Worm (Caenorhabditis elegans) whole organism, young adult: ENCODE measurements around the gene end-1.

ENCODE experiments used
- B0019.2 ChIP-seq: fragments of 200-800 bp; sonication (Bioruptor generic); conservative IDR thresholded peaks from 2 replicates; pipeline ENCODE4 v1.3.6; 2022; ENCODE audit warnings: missing genetic modification reagents, missing genetic modification characterization, missing compliant biosample characterization
- B0261.1 ChIP-seq: sonication (generic microtip); optimal IDR thresholded peaks from 2 replicates; lab custom pipeline; 2016; ENCODE audit warnings: mild to moderate bottlenecking, missing genetic modification characterization, moderate library complexity, missing compliant biosample characterization
- B0336.3 ChIP-seq: fragments of 200-800 bp; sonication (Bioruptor generic); IDR thresholded peaks from 2 replicates; pipeline ENCODE4 v1.3.6; 2022; ENCODE audit warnings: missing genetic modification characterization, missing compliant biosample characterization
- C17E4.6 ChIP-seq: fragments of 200-800 bp; sonication (Bioruptor generic); IDR thresholded peaks from 2 replicates; pipeline ENCODE4 v1.3.6; 2022; ENCODE audit warnings: missing genetic modification reagents, missing genetic modification characterization, missing compliant biosample characterization
- F33H1.4 ChIP-seq: fragments of 200-800 bp; sonication (Bioruptor generic); IDR thresholded peaks from 2 replicates; pipeline ENCODE4 v1.3.6; 2022; ENCODE audit warnings: missing genetic modification reagents, missing genetic modification characterization, missing compliant biosample characterization
- F52B5.7 ChIP-seq: sonication (generic microtip); optimal IDR thresholded peaks from 2 replicates; lab custom pipeline; 2016; ENCODE audit warnings: mild to moderate bottlenecking, missing genetic modification characterization, missing compliant biosample characterization
- F55B11.4 ChIP-seq: sonication (generic microtip); optimal IDR thresholded peaks from 2 replicates; lab custom pipeline; 2016; ENCODE audit warnings: missing compliant biosample characterization, missing genetic modification characterization, borderline replicate concordance; ENCODE audit not compliant: insufficient read depth
- K12H6.12 ChIP-seq: fragments of 200-800 bp; sonication (Bioruptor generic); optimal IDR thresholded peaks from 2 replicates; lab custom pipeline; 2018; ENCODE audit warnings: mild to moderate bottlenecking, missing genetic modification characterization, missing compliant biosample characterization
- Y56A3A.18 ChIP-seq: fragments of 200-800 bp; sonication (Bioruptor generic); IDR thresholded peaks from 2 replicates; pipeline ENCODE4 v1.3.6; 2022; ENCODE audit warnings: missing genetic modification reagents, missing genetic modification characterization, missing compliant biosample characterization
- Y67H2A.10 ChIP-seq: fragments of 200-800 bp; sonication (Bioruptor generic); conservative IDR thresholded peaks from 2 replicates; pipeline ENCODE4 v1.3.6; 2022; ENCODE audit warnings: missing genetic modification reagents, missing genetic modification characterization, missing compliant biosample characterization
- ZK185.1 ChIP-seq: sonication (generic microtip); optimal IDR thresholded peaks from 2 replicates; lab custom pipeline; 2016; ENCODE audit warnings: mild to moderate bottlenecking, missing genetic modification characterization, missing compliant biosample characterization; ENCODE audit not compliant: poor library complexity, severe bottlenecking
- aptf-3 ChIP-seq: fragments of 200-800 bp; sonication (Bioruptor generic); IDR thresholded peaks from 2 replicates; pipeline ENCODE4 v1.3.6; 2022; ENCODE audit warnings: missing genetic modification characterization, missing compliant biosample characterization
- atf-7 ChIP-seq: sonication (generic microtip); optimal IDR thresholded peaks from 2 replicates; lab custom pipeline; 2017; ENCODE audit warnings: mild to moderate bottlenecking, missing genetic modification characterization, missing compliant biosample characterization
- attf-5 ChIP-seq: fragments of 200-800 bp; sonication (Bioruptor generic); optimal IDR thresholded peaks from 2 replicates; lab custom pipeline; 2018; ENCODE audit warnings: mild to moderate bottlenecking, missing genetic modification characterization, missing compliant biosample characterization
- bed-2 ChIP-seq: fragments of 200-800 bp; sonication (Bioruptor generic); IDR thresholded peaks from 2 replicates; pipeline ENCODE4 v1.3.6; 2022; ENCODE audit warnings: missing genetic modification reagents, missing genetic modification characterization, missing compliant biosample characterization
- cebp-1 ChIP-seq, 2 experiments: fragments of 200-800 bp in 1 of 2; sonication (Bioruptor generic) in 1 of 2; sonication (generic microtip) in 1 of 2; IDR thresholded peaks in 1 of 2; optimal IDR thresholded peaks in 1 of 2; 2 replicates each; pipeline versions ENCODE4 v1.3.6 to Lab custom; 2017 to 2022; ENCODE audit warnings: missing compliant biosample characterization in 2 of 2, missing genetic modification characterization in 2 of 2, mild to moderate bottlenecking in 1 of 2, missing genetic modification reagents in 1 of 2, moderate library complexity in 1 of 2
- ceh-100 ChIP-seq: fragments of 200-800 bp; sonication (Bioruptor generic); IDR thresholded peaks from 2 replicates; pipeline ENCODE4 v1.3.6; 2022; ENCODE audit warnings: missing genetic modification reagents, missing genetic modification characterization, missing compliant biosample characterization
- ceh-79 ChIP-seq: sonication (generic microtip); optimal IDR thresholded peaks from 2 replicates; lab custom pipeline; 2017; ENCODE audit warnings: mild to moderate bottlenecking, missing genetic modification characterization, missing compliant biosample characterization
- ceh-91 ChIP-seq: fragments of 200-800 bp; sonication (Bioruptor generic); IDR thresholded peaks from 2 replicates; pipeline ENCODE4 v1.3.6; 2022; ENCODE audit warnings: missing genetic modification reagents, missing genetic modification characterization, missing compliant biosample characterization
- dox-1 ChIP-seq: fragments of 200-800 bp; sonication (Bioruptor generic); IDR thresholded peaks from 2 replicates; pipeline ENCODE4 v1.3.6; 2022; ENCODE audit warnings: missing genetic modification reagents, missing genetic modification characterization, missing compliant biosample characterization
- efl-1 ChIP-seq: fragments of 150-350 bp; optimal IDR thresholded peaks from 2 replicates; lab custom pipeline; 2014; ENCODE audit warnings: missing biosample characterization, missing genetic modification reagents, missing genetic modification characterization
- egl-44 ChIP-seq: fragments of 200-800 bp; sonication (Bioruptor generic); IDR thresholded peaks from 2 replicates; pipeline ENCODE4 v1.3.6; 2022; ENCODE audit warnings: missing genetic modification reagents, missing genetic modification characterization, missing compliant biosample characterization
- egrh-3 ChIP-seq: fragments of 200-800 bp; sonication (Bioruptor generic); IDR thresholded peaks from 2 replicates; pipeline ENCODE4 v1.3.6; 2022; ENCODE audit warnings: missing genetic modification reagents, missing genetic modification characterization, missing compliant biosample characterization
- ekl-4 ChIP-seq: fragments of 200-800 bp; sonication (Bioruptor generic); IDR thresholded peaks from 2 replicates; pipeline ENCODE4 v1.3.6; 2022; ENCODE audit warnings: missing genetic modification reagents, missing genetic modification characterization, missing compliant biosample characterization
- gei-17 ChIP-seq: fragments of 200-800 bp; sonication (Bioruptor generic); optimal IDR thresholded peaks from 2 replicates; lab custom pipeline; 2018; ENCODE audit warnings: mild to moderate bottlenecking, missing genetic modification characterization, missing compliant biosample characterization
- him-1 ChIP-seq: sonication (generic microtip); optimal IDR thresholded peaks from 2 replicates; lab custom pipeline; 2016; ENCODE audit warnings: missing genotype, missing genetic modification reagents, missing genetic modification characterization, missing compliant biosample characterization
- hmg-1.2 ChIP-seq: fragments of 200-800 bp; sonication (Bioruptor generic); IDR thresholded peaks from 2 replicates; pipeline ENCODE4 v1.3.6; 2022; ENCODE audit warnings: missing genetic modification reagents, missing genetic modification characterization, missing compliant biosample characterization
- hmg-20 ChIP-seq: fragments of 200-800 bp; sonication (Bioruptor generic); IDR thresholded peaks from 2 replicates; pipeline ENCODE4 v1.3.6; 2022; ENCODE audit warnings: missing genetic modification reagents, missing genetic modification characterization, missing compliant biosample characterization
- hrde-1 ChIP-seq: sonication (generic microtip); optimal IDR thresholded peaks from 2 replicates; lab custom pipeline; 2016; ENCODE audit warnings: missing genetic modification characterization, mild to moderate bottlenecking, missing compliant biosample characterization, moderate library complexity, missing genotype, missing genetic modification reagents, borderline replicate concordance
- lin-35 ChIP-seq, 3 experiments: fragments of 150-350 bp in 2 of 3; sonication (generic microtip) in 1 of 3; optimal IDR thresholded peaks; 2 replicates each; lab custom pipeline; 2014 to 2018; ENCODE audit warnings: missing biosample characterization in 3 of 3, missing genetic modification characterization in 3 of 3, missing genetic modification reagents in 3 of 3
- lin-54 ChIP-seq: fragments of 200-800 bp; sonication (Bioruptor generic); optimal IDR thresholded peaks from 2 replicates; lab custom pipeline; 2018; ENCODE audit warnings: mild to moderate bottlenecking, missing genetic modification characterization, missing compliant biosample characterization
- madf-10 ChIP-seq: sonication (generic microtip); optimal IDR thresholded peaks from 2 replicates; lab custom pipeline; 2016; ENCODE audit warnings: mild to moderate bottlenecking, missing genetic modification characterization, missing compliant biosample characterization
- mcd-1 ChIP-seq: fragments of 200-800 bp; sonication (Bioruptor generic); IDR thresholded peaks from 2 replicates; pipeline ENCODE4 v1.3.6; 2022; ENCODE audit warnings: missing genetic modification reagents, missing genetic modification characterization, missing compliant biosample characterization
- nfya-2 ChIP-seq: fragments of 200-800 bp; sonication (Bioruptor generic); IDR thresholded peaks from 2 replicates; pipeline ENCODE4 v1.3.6; 2022; ENCODE audit warnings: missing genetic modification reagents, missing genetic modification characterization, missing compliant biosample characterization
- nhr-179 ChIP-seq: sonication (generic microtip); optimal IDR thresholded peaks from 2 replicates; lab custom pipeline; 2016; ENCODE audit warnings: mild to moderate bottlenecking, missing genetic modification characterization, missing compliant biosample characterization
- nhr-27 ChIP-seq: fragments of 200-800 bp; sonication (Bioruptor generic); optimal IDR thresholded peaks from 2 replicates; lab custom pipeline; 2018; ENCODE audit warnings: mild to moderate bottlenecking, missing genetic modification characterization, moderate library complexity, missing compliant biosample characterization
- nhr-80 ChIP-seq: sonication (generic microtip); optimal IDR thresholded peaks from 2 replicates; lab custom pipeline; 2016; ENCODE audit warnings: missing genetic modification characterization, missing compliant biosample characterization
- nhr-90 ChIP-seq: sonication (generic microtip); optimal IDR thresholded peaks from 2 replicates; lab custom pipeline; 2016; ENCODE audit warnings: missing genotype, mild to moderate bottlenecking, missing genetic modification characterization, missing compliant biosample characterization
- rcor-1 ChIP-seq: fragments of 200-800 bp; sonication (Bioruptor generic); IDR thresholded peaks from 2 replicates; pipeline ENCODE4 v1.3.6; 2022; ENCODE audit warnings: missing genetic modification reagents, missing genetic modification characterization, missing compliant biosample characterization
- sdz-38 ChIP-seq: sonication (generic microtip); optimal IDR thresholded peaks from 2 replicates; lab custom pipeline; 2016; ENCODE audit warnings: missing genotype, missing genetic modification characterization, missing compliant biosample characterization
- snpc-3.4 ChIP-seq: sonication (generic microtip); optimal IDR thresholded peaks from 2 replicates; lab custom pipeline; 2017; ENCODE audit warnings: missing genetic modification characterization, mild to moderate bottlenecking, missing compliant biosample characterization, antibody characterized with exemption, moderate library complexity, missing genotype, missing genetic modification reagents
- tlf-1 ChIP-seq: fragments of 200-800 bp; sonication (Bioruptor generic); optimal IDR thresholded peaks from 2 replicates; lab custom pipeline; 2018; ENCODE audit warnings: mild to moderate bottlenecking, missing genetic modification characterization, missing compliant biosample characterization
- unc-130 ChIP-seq: sonication (generic microtip); optimal IDR thresholded peaks from 2 replicates; lab custom pipeline; 2016; ENCODE audit warnings: missing genetic modification reagents, missing genetic modification characterization, missing compliant biosample characterization
- unc-62 ChIP-seq: fragments of 150-350 bp; optimal IDR thresholded peaks from 2 replicates; lab custom pipeline; 2014; ENCODE audit warnings: missing biosample characterization, missing genetic modification reagents, missing genetic modification characterization
- ztf-26 ChIP-seq: sonication (generic microtip); optimal IDR thresholded peaks from 2 replicates; lab custom pipeline; 2017; ENCODE audit warnings: missing genetic modification characterization, missing compliant biosample characterization
- ztf-6 ChIP-seq: fragments of 200-800 bp; sonication (Bioruptor generic); IDR thresholded peaks from 2 replicates; pipeline ENCODE4 v1.3.6; 2022; ENCODE audit warnings: missing genetic modification reagents, missing genetic modification characterization, missing compliant biosample characterization

The end-1 gene

DNA sequence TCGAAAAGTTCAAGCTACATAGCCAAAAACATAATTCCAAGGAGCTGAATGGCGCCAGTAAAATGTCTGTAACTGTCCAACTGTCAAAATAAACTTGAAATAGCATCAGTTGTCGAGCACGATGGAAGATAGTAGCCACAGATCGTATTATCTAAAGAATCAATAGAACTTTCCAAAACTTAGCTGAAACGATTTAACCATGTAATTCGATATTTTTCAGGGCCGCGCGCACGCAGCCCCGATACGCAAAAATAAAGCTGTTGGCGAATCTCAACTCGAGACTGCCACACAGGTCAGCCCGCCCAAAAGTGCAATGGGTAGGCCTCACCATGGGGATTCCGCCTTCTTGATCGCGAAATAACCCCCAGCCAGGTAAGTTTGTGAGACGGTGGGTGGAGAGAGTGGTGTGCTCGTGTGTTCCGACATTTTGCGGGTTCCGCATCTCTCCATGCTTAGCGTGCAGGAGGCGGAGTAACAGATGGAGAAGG lies 43.4 kb downstream of the end-1 start (continued):
- peak; percentile 43; the same call in 1 of the 2 replicates for TF ChIP-seq cebp-1 (GFP tag; IDR thresholded peaks at IDR 0.05; lab: Robert Waterston, UW)
- TF ChIP-seq cebp-1 (tag; optimal IDR thresholded peaks at IDR 0.05; lab: Kevin White, UChicago) = no peak
- no peak for TF ChIP-seq attf-5 (GFP tag; lab: Kevin White, UChicago)
- no peak for TF ChIP-seq B0019.2 (GFP tag; lab: Robert Waterston, UW)
- TF ChIP-seq hrde-1 (tag; lab: Kevin White, UChicago) = peak; percentile 84
- TF ChIP-seq efl-1 = peak; percentile 15
- peak; percentile 89 for TF ChIP-seq rcor-1 (GFP tag; lab: Robert Waterston, UW)
- TF ChIP-seq B0261.1 (tag; lab: Kevin White, UChicago) = peak; percentile 20
- peak; percentile 67 for TF ChIP-seq madf-10
- TF ChIP-seq unc-130 (GFP tag; lab: Kevin White, UChicago) = peak; percentile 28
- TF ChIP-seq bed-2 (GFP tag; lab: Robert Waterston, UW) = no peak
- peak; percentile 73 for TF ChIP-seq egrh-3 (GFP tag; lab: Robert Waterston, UW)
- TF ChIP-seq atf-7 (tag; lab: Kevin White, UChicago) = peak; percentile 26
- TF ChIP-seq ZK185.1 (tag; lab: Kevin White, UChicago) = no peak
- TF ChIP-seq aptf-3 (GFP tag; lab: Robert Waterston, UW) = 0 out of 2 replicates have a peak, but pooled peaks have one; percentile 52
- TF ChIP-seq snpc-3.4 = peak; percentile 83
- TF ChIP-seq ceh-100 = peak; percentile 84
- TF ChIP-seq F33H1.4 (GFP tag; lab: Robert Waterston, UW) = peak; percentile 66
- TF ChIP-seq him-1 (tag; lab: Kevin White, UChicago) = peak; percentile 94
- TF ChIP-seq F52B5.7 (tag; lab: Kevin White, UChicago) = peak; percentile 76
- TF ChIP-seq lin-54 (GFP tag; lab: Kevin White, UChicago) = peak; percentile 61
- 0 out of 2 replicates have a peak, but pooled peaks have one; percentile 78 for TF ChIP-seq Y56A3A.18 (GFP tag; lab: Robert Waterston, UW)
- peak; percentile 54 for TF ChIP-seq ceh-91 (GFP tag; lab: Robert Waterston, UW)
- TF ChIP-seq nhr-179 = peak; percentile 55
- no peak for TF ChIP-seq ceh-79 (tag; lab: Kevin White, UChicago)
- no peak for TF ChIP-seq sdz-38
- no peak for TF ChIP-seq gei-17 (GFP tag; lab: Kevin White, UChicago)
- no peak for TF ChIP-seq unc-62 (GFP tag; lab: Kevin White, UChicago)
- TF ChIP-seq ekl-4 (GFP tag; lab: Robert Waterston, UW) = peak; percentile 92
- peak; percentile 97 for TF ChIP-seq hmg-1.2 (GFP tag; lab: Robert Waterston, UW)
- TF ChIP-seq nhr-80 (tag; lab: Kevin White, UChicago) = peak; percentile 34
- TF ChIP-seq ztf-26 = no peak
- TF ChIP-seq nfya-2 (GFP tag; lab: Robert Waterston, UW) = 0 out of 2 replicates have a peak, but pooled peaks have one; percentile 17
- TF ChIP-seq ztf-6 (GFP tag; lab: Robert Waterston, UW) = 0 out of 2 replicates have a peak, but pooled peaks have one; percentile 22
- peak; percentile 94 for TF ChIP-seq B0336.3 (GFP tag; lab: Robert Waterston, UW)
- TF ChIP-seq nhr-90 (tag; lab: Kevin White, UChicago) = no peak
- peak; percentile 19 for TF ChIP-seq tlf-1
- peak; percentile 74 for TF ChIP-seq C17E4.6
- no peak for TF ChIP-seq F55B11.4 (tag; lab: Kevin White, UChicago)
- peak in 1 of 3 experiments; percentile 50 for TF ChIP-seq lin-35 (GFP tag; optimal IDR thresholded peaks at IDR 0.05; lab: Kevin White, UChicago)
- TF ChIP-seq mcd-1 (GFP tag; lab: Robert Waterston, UW) = peak; percentile 86
- no peak for TF ChIP-seq nhr-27
- 0 out of 2 replicates have a peak, but pooled peaks have one; percentile 31 for TF ChIP-seq Y67H2A.10 (GFP tag; lab: Robert Waterston, UW)
- TF ChIP-seq hmg-20 (GFP tag; lab: Robert Waterston, UW) = peak; percentile 43; the same call in 1 of the 2 replicates
- TF ChIP-seq egl-44 (GFP tag; lab: Robert Waterston, UW) = peak; percentile 57; the same call in 1 of the 2 replicates
- no peak for TF ChIP-seq K12H6.12 (tag; lab: Kevin White, UChicago)
- peak; percentile 96 for TF ChIP-seq dox-1 (GFP tag; lab: Robert Waterston, UW)
